Worm (Caenorhabditis elegans) whole organism, L3 larva: ENCODE measurements around the gene K11D12.14.

Experiments
- R02D3.7 ChIP-seq: fragments of 150-350 bp; optimal IDR thresholded peaks from 2 replicates; lab custom pipeline; 2014; ENCODE audit warnings: missing biosample characterization, missing genetic modification characterization
- ZK546.5 ChIP-seq: sonication (generic microtip); optimal IDR thresholded peaks from 2 replicates; lab custom pipeline; 2017; ENCODE audit warnings: missing biosample characterization, missing genetic modification characterization
- aly-2 ChIP-seq: fragments of 150-350 bp; optimal IDR thresholded peaks from 2 replicates; lab custom pipeline; 2014; ENCODE audit warnings: missing biosample characterization, missing genetic modification characterization
- ama-1 ChIP-seq: fragments of 150-350 bp; optimal IDR thresholded peaks from 2 replicates; lab custom pipeline; 2018
- ceh-16 ChIP-seq: sonication (generic microtip); optimal IDR thresholded peaks from 2 replicates; lab custom pipeline; 2017; ENCODE audit warnings: missing biosample characterization, missing genetic modification characterization
- ceh-28 ChIP-seq: fragments of 150-350 bp; optimal IDR thresholded peaks from 2 replicates; lab custom pipeline; 2014; ENCODE audit warnings: missing biosample characterization, missing genetic modification reagents, missing genetic modification characterization
- ceh-82 ChIP-seq: fragments of 150-350 bp; optimal IDR thresholded peaks from 2 replicates; lab custom pipeline; 2014; ENCODE audit warnings: missing biosample characterization, missing genetic modification characterization
- ceh-9 ChIP-seq: sonication (generic microtip); optimal IDR thresholded peaks from 2 replicates; lab custom pipeline; 2018; ENCODE audit warnings: missing biosample characterization, missing genetic modification characterization
- daf-12 ChIP-seq: fragments of 150-350 bp; optimal IDR thresholded peaks from 2 replicates; lab custom pipeline; 2014; ENCODE audit warnings: missing biosample characterization, missing genetic modification reagents, missing genetic modification characterization
- egl-27 ChIP-seq: sonication (generic microtip); optimal IDR thresholded peaks from 4 replicates; lab custom pipeline; 2017; ENCODE audit warnings: missing biosample characterization, missing genetic modification reagents, missing genetic modification characterization
- egl-5 ChIP-seq: fragments of 150-350 bp; optimal IDR thresholded peaks from 2 replicates; lab custom pipeline; 2017; ENCODE audit warnings: missing biosample characterization, missing genetic modification reagents, missing genetic modification characterization, inconsistent platforms
- elt-1 ChIP-seq: fragments of 150-350 bp; optimal IDR thresholded peaks from 2 replicates; lab custom pipeline; 2014; ENCODE audit warnings: missing biosample characterization, missing genetic modification characterization
- elt-2 ChIP-seq: sonication (generic microtip); optimal IDR thresholded peaks from 2 replicates; lab custom pipeline; 2016; ENCODE audit warnings: missing genetic modification reagents, mild to moderate bottlenecking, missing genetic modification characterization, missing compliant biosample characterization
- elt-3 ChIP-seq, 3 experiments: fragments of 150-350 bp in 1 of 3; sonication (generic microtip) in 2 of 3; optimal IDR thresholded peaks; 2 replicates in 2 of 3; 4 replicates in 1 of 3; lab custom pipeline; 2014 to 2017; ENCODE audit warnings: missing biosample characterization in 3 of 3, missing genetic modification characterization in 3 of 3
- eor-1 ChIP-seq, 2 experiments: fragments of 150-350 bp; optimal IDR thresholded peaks; 2 replicates each; lab custom pipeline; 2014 to 2018; ENCODE audit warnings: missing biosample characterization in 2 of 2, missing genetic modification characterization in 2 of 2
- fkh-10 ChIP-seq: sonication (generic microtip); optimal IDR thresholded peaks from 2 replicates; lab custom pipeline; 2017; ENCODE audit warnings: missing biosample characterization, missing genetic modification reagents, missing genetic modification characterization
- fkh-2 ChIP-seq: fragments of 150-350 bp; optimal IDR thresholded peaks from 2 replicates; lab custom pipeline; 2014; ENCODE audit warnings: missing biosample characterization, missing genetic modification reagents, missing genetic modification characterization
- fos-1 ChIP-seq: fragments of 150-350 bp; optimal IDR thresholded peaks from 2 replicates; lab custom pipeline; 2014; ENCODE audit warnings: missing biosample characterization, missing genetic modification characterization
- hmg-11 ChIP-seq: sonication (generic microtip); optimal IDR thresholded peaks from 2 replicates; lab custom pipeline; 2016; ENCODE audit warnings: missing genetic modification characterization, missing compliant biosample characterization
- jun-1 ChIP-seq: fragments of 150-350 bp; optimal IDR thresholded peaks from 2 replicates; lab custom pipeline; 2014; ENCODE audit warnings: missing biosample characterization, missing genetic modification reagents, missing genetic modification characterization
- lin-15B ChIP-seq: fragments of 150-350 bp; optimal IDR thresholded peaks from 2 replicates; lab custom pipeline; 2014; ENCODE audit warnings: missing biosample characterization, missing genetic modification characterization
- lin-39 ChIP-seq: fragments of 150-350 bp; optimal IDR thresholded peaks from 2 replicates; lab custom pipeline; 2018; ENCODE audit warnings: missing biosample characterization, missing genetic modification reagents, missing genetic modification characterization
- lsy-12 ChIP-seq: sonication (generic microtip); optimal IDR thresholded peaks from 2 replicates; lab custom pipeline; 2016; ENCODE audit warnings: mild to moderate bottlenecking, missing genetic modification characterization, missing compliant biosample characterization
- mdl-1 ChIP-seq: fragments of 150-350 bp; optimal IDR thresholded peaks from 2 replicates; lab custom pipeline; 2014; ENCODE audit warnings: missing biosample characterization, missing genetic modification characterization
- mml-1 ChIP-seq: fragments of 150-350 bp; sonication (generic microtip); optimal IDR thresholded peaks from 3 replicates; lab custom pipeline; 2014; ENCODE audit warnings: missing biosample characterization, missing genetic modification characterization
- nfya-1 ChIP-seq: sonication (generic microtip); optimal IDR thresholded peaks from 2 replicates; lab custom pipeline; 2017; ENCODE audit warnings: missing genetic modification characterization, mild to moderate bottlenecking, missing compliant biosample characterization, antibody characterized with exemption, moderate library complexity; ENCODE audit not compliant: insufficient read depth
- nhr-11 ChIP-seq: fragments of 150-350 bp; optimal IDR thresholded peaks from 2 replicates; lab custom pipeline; 2014; ENCODE audit warnings: missing biosample characterization, missing genetic modification characterization
- nhr-12 ChIP-seq: fragments of 150-350 bp; optimal IDR thresholded peaks from 2 replicates; lab custom pipeline; 2014; ENCODE audit warnings: missing biosample characterization, missing genetic modification characterization
- nhr-23 ChIP-seq: fragments of 150-350 bp; optimal IDR thresholded peaks from 2 replicates; lab custom pipeline; 2014; ENCODE audit warnings: missing biosample characterization, missing genetic modification reagents, missing genetic modification characterization
- nhr-237 ChIP-seq: fragments of 150-350 bp; optimal IDR thresholded peaks from 2 replicates; lab custom pipeline; 2014; ENCODE audit warnings: missing biosample characterization, missing genetic modification characterization
- nhr-25 ChIP-seq: sonication (generic microtip); optimal IDR thresholded peaks from 2 replicates; lab custom pipeline; 2017; ENCODE audit warnings: missing biosample characterization, missing genetic modification characterization
- nhr-28 ChIP-seq: fragments of 150-350 bp; optimal IDR thresholded peaks from 2 replicates; lab custom pipeline; 2014; ENCODE audit warnings: missing biosample characterization, missing genetic modification characterization
- nhr-43 ChIP-seq: sonication (generic microtip); optimal IDR thresholded peaks from 2 replicates; lab custom pipeline; 2016; ENCODE audit warnings: mild to moderate bottlenecking, missing genetic modification characterization, missing compliant biosample characterization; ENCODE audit not compliant: poor library complexity, severe bottlenecking
- nhr-67 ChIP-seq: fragments of 150-350 bp; optimal IDR thresholded peaks from 2 replicates; lab custom pipeline; 2014; ENCODE audit warnings: missing biosample characterization, missing genetic modification characterization
- nhr-76 ChIP-seq: fragments of 150-350 bp; sonication (generic microtip); optimal IDR thresholded peaks from 5 replicates; lab custom pipeline; 2014; ENCODE audit warnings: missing biosample characterization, missing genetic modification characterization
- nhr-77 ChIP-seq: fragments of 150-350 bp; optimal IDR thresholded peaks from 2 replicates; lab custom pipeline; 2014; ENCODE audit warnings: missing biosample characterization, missing genetic modification characterization
- pha-4 ChIP-seq: fragments of 150-350 bp; optimal IDR thresholded peaks from 2 replicates; lab custom pipeline; 2014; ENCODE audit warnings: missing biosample characterization, missing genetic modification reagents, missing genetic modification characterization
- pqm-1 ChIP-seq: fragments of 150-350 bp; optimal IDR thresholded peaks from 2 replicates; lab custom pipeline; 2017; ENCODE audit warnings: missing biosample characterization, missing genetic modification characterization, inconsistent platforms
- sea-2 ChIP-seq: fragments of 150-350 bp; sonication (generic microtip); optimal IDR thresholded peaks from 4 replicates; lab custom pipeline; 2014; ENCODE audit warnings: missing biosample characterization, missing genetic modification reagents, missing genetic modification characterization
- skn-1 ChIP-seq: fragments of 150-350 bp; optimal IDR thresholded peaks from 2 replicates; lab custom pipeline; 2014; ENCODE audit warnings: missing biosample characterization, missing genetic modification characterization
- snpc-4 ChIP-seq: fragments of 150-350 bp; optimal IDR thresholded peaks from 2 replicates; lab custom pipeline; 2014; ENCODE audit warnings: missing biosample characterization, missing genetic modification characterization
- tbx-2 ChIP-seq: sonication (generic microtip); optimal IDR thresholded peaks from 2 replicates; lab custom pipeline; 2016; ENCODE audit warnings: mild to moderate bottlenecking, missing genetic modification characterization, missing compliant biosample characterization
- unc-39 ChIP-seq: sonication (generic microtip); optimal IDR thresholded peaks from 4 replicates; lab custom pipeline; 2017; ENCODE audit warnings: missing biosample characterization, missing genetic modification characterization
- unc-62 ChIP-seq: fragments of 150-350 bp; sonication (generic microtip); optimal IDR thresholded peaks from 4 replicates; lab custom pipeline; 2014; ENCODE audit warnings: missing biosample characterization, missing genetic modification reagents, missing genetic modification characterization
- zag-1 ChIP-seq: fragments of 150-350 bp; optimal IDR thresholded peaks from 2 replicates; lab custom pipeline; 2014; ENCODE audit warnings: missing biosample characterization, missing genetic modification characterization
- ztf-11 ChIP-seq: fragments of 150-350 bp; optimal IDR thresholded peaks from 2 replicates; lab custom pipeline; 2014; ENCODE audit warnings: missing biosample characterization, missing genetic modification characterization
- ztf-4 ChIP-seq: fragments of 150-350 bp; optimal IDR thresholded peaks from 2 replicates; lab custom pipeline; 2014; ENCODE audit warnings: missing biosample characterization, missing genetic modification characterization

Gene K11D12.14

ce11 chrV:5049333-5049942, at the start of gene K11D12.14, which contains the start of gene pqn-51:
K11D12.14 (plus strand) TSS chrV:5049636.
pqn-51 (plus strand) TSS chrV:5049607.
- TF ChIP-seq daf-12 = no peak
- TF ChIP-seq pqm-1 (tag; lab: Kevin White, UChicago) = peak; percentile 81
- TF ChIP-seq tbx-2 = peak; percentile 85
- TF ChIP-seq nhr-43 = peak; percentile 79
- TF ChIP-seq egl-27 = peak; percentile 26
- TF ChIP-seq R02D3.7 (tag; lab: Kevin White, UChicago) = peak; percentile 61
- no peak for TF ChIP-seq unc-39 (tag; lab: Kevin White, UChicago)
- TF ChIP-seq nhr-25 = peak; percentile 94
- TF ChIP-seq nhr-28 (tag; lab: Kevin White, UChicago) = no peak
- peak; percentile 91 for TF ChIP-seq sea-2
- TF ChIP-seq pha-4 (tag; lab: Kevin White, UChicago) = peak; percentile 94
- TF ChIP-seq egl-5 = peak; percentile 89
- TF ChIP-seq fkh-2 (tag; lab: Kevin White, UChicago) = no peak
- TF ChIP-seq elt-2 = peak; percentile 85
- no peak for TF ChIP-seq ceh-16 (tag; lab: Kevin White, UChicago)
- TF ChIP-seq nhr-237 (tag; lab: Kevin White, UChicago) = no peak
- TF ChIP-seq elt-3 (tag; optimal IDR thresholded peaks at IDR 0.05; lab: Kevin White, UChicago) = peak in 1 of 3 experiments; percentile 12
- peak; percentile 84 for TF ChIP-seq fkh-10 (GFP tag; lab: Kevin White, UChicago)
- no peak for TF ChIP-seq mml-1 (tag; lab: Kevin White, UChicago)
- TF ChIP-seq nhr-12 (tag; lab: Kevin White, UChicago) = no peak
- TF ChIP-seq nhr-11 (tag; lab: Kevin White, UChicago) = peak; percentile 86
- TF ChIP-seq zag-1 = peak; percentile 9
- no peak for TF ChIP-seq aly-2
- peak; percentile 74 for TF ChIP-seq ceh-28 (tag; lab: Kevin White, UChicago)
- peak; percentile 90 for TF ChIP-seq lin-15B (tag; lab: Kevin White, UChicago)
- peak; percentile 77 for TF ChIP-seq skn-1 (tag; lab: Kevin White, UChicago)
- TF ChIP-seq nhr-77 (tag; lab: Kevin White, UChicago) = peak; percentile 49
- peak; percentile 77 for TF ChIP-seq ZK546.5 (tag; lab: Kevin White, UChicago)
- TF ChIP-seq nhr-67 = no peak
- peak; percentile 43 for TF ChIP-seq ztf-4 (tag; lab: Kevin White, UChicago)
- TF ChIP-seq ama-1 (lab: Kevin White, UChicago) = peak; percentile 96
- peak; percentile 85 for TF ChIP-seq lin-39 (tag; lab: Kevin White, UChicago)
- no peak for TF ChIP-seq fos-1 (tag; lab: Kevin White, UChicago)
- TF ChIP-seq ceh-9 = no peak
- TF ChIP-seq nfya-1 (tag; lab: Kevin White, UChicago) = peak; percentile 95
- peak; percentile 57 for TF ChIP-seq unc-62
- peak in 1 of 2 experiments; percentile 27 for TF ChIP-seq eor-1 (tag; optimal IDR thresholded peaks at IDR 0.05; lab: Kevin White, UChicago)
- TF ChIP-seq nhr-76 (tag; lab: Kevin White, UChicago) = no peak
- peak; percentile 88 for TF ChIP-seq nhr-23 (tag; lab: Kevin White, UChicago)
- peak; percentile 38 for TF ChIP-seq hmg-11 (tag; lab: Kevin White, UChicago)
- peak; percentile 72 for TF ChIP-seq elt-1 (tag; lab: Kevin White, UChicago)
- no peak for TF ChIP-seq mdl-1 (tag; lab: Kevin White, UChicago)
- TF ChIP-seq ztf-11 (tag; lab: Kevin White, UChicago) = peak; percentile 2
- TF ChIP-seq snpc-4 (tag; lab: Kevin White, UChicago) = peak; percentile 59
- peak; percentile 77 for TF ChIP-seq lsy-12 (tag; lab: Kevin White, UChicago)
- peak; percentile 95 for TF ChIP-seq jun-1 (tag; lab: Kevin White, UChicago)
- TF ChIP-seq ceh-82 (tag; lab: Kevin White, UChicago) = peak; percentile 61
